Worm (Caenorhabditis elegans) whole organism, young adult: Measurements from ENCODE around the gene coa-7.

ENCODE experiments used
- F52B5.7 ChIP-seq: sonication (generic microtip); optimal IDR thresholded peaks from 2 replicates; lab custom pipeline; 2016; ENCODE audit warnings: mild to moderate bottlenecking, missing genetic modification characterization, missing compliant biosample characterization
- F57C9.4 ChIP-seq: sonication (generic microtip); optimal IDR thresholded peaks from 2 replicates; lab custom pipeline; 2017; ENCODE audit warnings: mild to moderate bottlenecking, missing genetic modification characterization, missing compliant biosample characterization
- K12H6.12 ChIP-seq: fragments of 200-800 bp; sonication (Bioruptor generic); optimal IDR thresholded peaks from 2 replicates; lab custom pipeline; 2018; ENCODE audit warnings: mild to moderate bottlenecking, missing genetic modification characterization, missing compliant biosample characterization
- Y95B8A.8 ChIP-seq: fragments of 200-800 bp; sonication (Bioruptor generic); IDR thresholded peaks from 2 replicates; pipeline ENCODE4 v1.3.6; 2022; ENCODE audit warnings: missing genetic modification reagents, missing genetic modification characterization, missing compliant biosample characterization
- ama-1 ChIP-seq, 3 experiments: fragments of 150-350 bp in 1 of 3; sonication (generic microtip) in 2 of 3; optimal IDR thresholded peaks; 2 replicates each; lab custom pipeline; 2014 to 2018; ENCODE audit warnings: missing biosample characterization in 2 of 3, missing genetic modification characterization in 2 of 3, missing genetic modification reagents in 2 of 3
- atf-7 ChIP-seq: sonication (generic microtip); optimal IDR thresholded peaks from 2 replicates; lab custom pipeline; 2017; ENCODE audit warnings: mild to moderate bottlenecking, missing genetic modification characterization, missing compliant biosample characterization
- attf-6 ChIP-seq: fragments of 200-800 bp; sonication (Bioruptor generic); IDR thresholded peaks from 2 replicates; pipeline ENCODE4 v1.3.6; 2022; ENCODE audit warnings: missing genetic modification reagents, missing genetic modification characterization, missing compliant biosample characterization
- cebp-1 ChIP-seq, 2 experiments: fragments of 200-800 bp in 1 of 2; sonication (Bioruptor generic) in 1 of 2; sonication (generic microtip) in 1 of 2; IDR thresholded peaks in 1 of 2; optimal IDR thresholded peaks in 1 of 2; 2 replicates each; pipeline versions ENCODE4 v1.3.6 to Lab custom; 2017 to 2022; ENCODE audit warnings: missing compliant biosample characterization in 2 of 2, missing genetic modification characterization in 2 of 2, mild to moderate bottlenecking in 1 of 2, missing genetic modification reagents in 1 of 2, moderate library complexity in 1 of 2
- ceh-91 ChIP-seq: fragments of 200-800 bp; sonication (Bioruptor generic); IDR thresholded peaks from 2 replicates; pipeline ENCODE4 v1.3.6; 2022; ENCODE audit warnings: missing genetic modification reagents, missing genetic modification characterization, missing compliant biosample characterization
- egl-18 ChIP-seq: fragments of 200-800 bp; sonication (Bioruptor generic); IDR thresholded peaks from 2 replicates; pipeline ENCODE4 v1.3.6; 2022; ENCODE audit warnings: missing genetic modification reagents, missing genetic modification characterization, missing compliant biosample characterization
- lin-35 ChIP-seq, 3 experiments: fragments of 150-350 bp in 2 of 3; sonication (generic microtip) in 1 of 3; optimal IDR thresholded peaks; 2 replicates each; lab custom pipeline; 2014 to 2018; ENCODE audit warnings: missing biosample characterization in 3 of 3, missing genetic modification characterization in 3 of 3, missing genetic modification reagents in 3 of 3
- lin-54 ChIP-seq: fragments of 200-800 bp; sonication (Bioruptor generic); optimal IDR thresholded peaks from 2 replicates; lab custom pipeline; 2018; ENCODE audit warnings: mild to moderate bottlenecking, missing genetic modification characterization, missing compliant biosample characterization
- mel-28 ChIP-seq: sonication (generic microtip); optimal IDR thresholded peaks from 2 replicates; lab custom pipeline; 2016; ENCODE audit warnings: borderline replicate concordance, mild to moderate bottlenecking, missing genetic modification characterization, missing compliant biosample characterization
- nfya-1 ChIP-seq: sonication (generic microtip); optimal IDR thresholded peaks from 2 replicates; lab custom pipeline; 2017; ENCODE audit warnings: antibody characterized with exemption, missing compliant biosample characterization, missing genetic modification characterization, borderline replicate concordance; ENCODE audit not compliant: insufficient read depth
- nfya-2 ChIP-seq: fragments of 200-800 bp; sonication (Bioruptor generic); IDR thresholded peaks from 2 replicates; pipeline ENCODE4 v1.3.6; 2022; ENCODE audit warnings: missing genetic modification reagents, missing genetic modification characterization, missing compliant biosample characterization
- nfyb-1 ChIP-seq: fragments of 200-800 bp; sonication (Bioruptor generic); IDR thresholded peaks from 2 replicates; pipeline ENCODE4 v1.3.6; 2022; ENCODE audit warnings: missing genetic modification reagents, missing genetic modification characterization, missing compliant biosample characterization
- nhr-80 ChIP-seq: sonication (generic microtip); optimal IDR thresholded peaks from 2 replicates; lab custom pipeline; 2016; ENCODE audit warnings: missing genetic modification characterization, missing compliant biosample characterization
- rcor-1 ChIP-seq: fragments of 200-800 bp; sonication (Bioruptor generic); IDR thresholded peaks from 2 replicates; pipeline ENCODE4 v1.3.6; 2022; ENCODE audit warnings: missing genetic modification reagents, missing genetic modification characterization, missing compliant biosample characterization
- rec-8 ChIP-seq, 2 experiments: sonication (generic microtip); optimal IDR thresholded peaks; 2 replicates each; lab custom pipeline; 2016; ENCODE audit warnings: mild to moderate bottlenecking in 2 of 2, missing genetic modification characterization in 2 of 2, missing genetic modification reagents in 2 of 2, missing genotype in 2 of 2, missing biosample characterization in 1 of 2, missing compliant biosample characterization in 1 of 2, moderate library complexity in 1 of 2
- sea-2 ChIP-seq: fragments of 200-800 bp; sonication (Bioruptor generic); IDR thresholded peaks from 2 replicates; pipeline ENCODE4 v1.3.6; 2022; ENCODE audit warnings: missing genetic modification characterization, missing compliant biosample characterization
- snpc-1.1 ChIP-seq: sonication (generic microtip); optimal IDR thresholded peaks from 2 replicates; lab custom pipeline; 2017; ENCODE audit warnings: missing genetic modification characterization, mild to moderate bottlenecking, missing compliant biosample characterization, antibody characterized with exemption, moderate library complexity, missing genotype, missing genetic modification reagents; ENCODE audit not compliant: insufficient read depth
- snpc-1.3 ChIP-seq: sonication (generic microtip); optimal IDR thresholded peaks from 2 replicates; lab custom pipeline; 2017; ENCODE audit warnings: missing genetic modification characterization, mild to moderate bottlenecking, missing compliant biosample characterization, antibody characterized with exemption, moderate library complexity, missing genotype, missing genetic modification reagents; ENCODE audit not compliant: insufficient read depth
- snpc-3.4 ChIP-seq: sonication (generic microtip); optimal IDR thresholded peaks from 2 replicates; lab custom pipeline; 2017; ENCODE audit warnings: missing genetic modification characterization, mild to moderate bottlenecking, missing compliant biosample characterization, antibody characterized with exemption, moderate library complexity, missing genotype, missing genetic modification reagents
- zfh-2 ChIP-seq: fragments of 200-800 bp; sonication (Bioruptor generic); conservative IDR thresholded peaks from 2 replicates; pipeline ENCODE4 v1.3.6; 2022; ENCODE audit warnings: missing genetic modification reagents, missing genetic modification characterization, missing compliant biosample characterization
- ztf-25 ChIP-seq: fragments of 200-800 bp; sonication (Bioruptor generic); IDR thresholded peaks from 2 replicates; pipeline ENCODE4 v1.3.6; 2022; ENCODE audit warnings: missing genetic modification reagents, missing genetic modification characterization, missing compliant biosample characterization
- ztf-26 ChIP-seq: sonication (generic microtip); optimal IDR thresholded peaks from 2 replicates; lab custom pipeline; 2017; ENCODE audit warnings: missing genetic modification characterization, missing compliant biosample characterization

coa-7 gene

DNA sequence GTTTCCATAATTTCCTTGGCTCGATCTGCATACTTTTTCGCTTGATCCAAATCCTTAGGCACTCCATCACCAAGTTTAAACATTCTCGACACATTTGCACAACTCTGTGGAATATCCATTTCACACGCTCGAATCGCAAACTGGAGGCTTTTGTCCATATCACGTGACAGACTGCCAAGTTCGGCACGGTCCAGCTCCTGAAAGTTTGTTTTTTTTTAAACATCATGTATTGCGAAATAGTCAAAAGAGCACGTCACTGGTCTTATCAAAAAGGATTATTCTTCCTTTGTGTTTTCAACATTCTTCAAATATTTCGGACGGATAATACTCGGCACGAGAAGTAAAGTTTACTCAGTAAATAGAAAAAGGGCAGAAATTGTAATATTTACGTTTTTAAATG, 1.7 kb downstream of the coa-7 start:
- TF ChIP-seq cebp-1 (GFP tag; IDR thresholded peaks at IDR 0.05; lab: Robert Waterston, UW) = peak; percentile 93
- TF ChIP-seq cebp-1 (tag; optimal IDR thresholded peaks at IDR 0.05; lab: Kevin White, UChicago) = peak; percentile 97
- no peak for TF ChIP-seq zfh-2
- no peak for TF ChIP-seq lin-54 (GFP tag; lab: Kevin White, UChicago)
- TF ChIP-seq F52B5.7 (tag; lab: Kevin White, UChicago) = no peak
- TF ChIP-seq Y95B8A.8 (GFP tag; lab: Robert Waterston, UW) = no peak
- TF ChIP-seq nfyb-1 (GFP tag; lab: Robert Waterston, UW) = peak; percentile 17; the same call in 1 of the 2 replicates
- TF ChIP-seq snpc-1.1 (tag; lab: Kevin White, UChicago) = no peak

DNA sequence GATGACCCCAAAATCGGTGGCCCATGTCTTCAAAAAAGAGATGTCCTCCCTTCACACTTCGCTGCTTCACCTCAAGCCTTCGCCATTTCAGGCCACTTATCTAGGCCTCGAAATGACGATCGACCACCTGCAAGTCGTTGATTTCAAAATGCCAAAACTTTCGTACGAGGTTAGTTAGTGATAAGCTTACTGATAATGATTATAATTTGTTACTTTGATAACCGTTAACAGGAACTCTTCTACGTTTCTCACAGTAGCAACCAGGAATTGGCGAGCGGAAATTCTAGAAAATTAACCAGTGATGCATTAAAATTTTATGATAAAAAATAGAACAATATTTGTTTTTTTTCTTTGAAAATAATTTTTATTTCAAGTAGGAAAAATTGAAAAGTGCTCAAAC, 4.1 kb downstream of the coa-7 start:
- peak; percentile 16 for TF ChIP-seq nhr-80
- TF ChIP-seq ztf-25 = no peak

DNA sequence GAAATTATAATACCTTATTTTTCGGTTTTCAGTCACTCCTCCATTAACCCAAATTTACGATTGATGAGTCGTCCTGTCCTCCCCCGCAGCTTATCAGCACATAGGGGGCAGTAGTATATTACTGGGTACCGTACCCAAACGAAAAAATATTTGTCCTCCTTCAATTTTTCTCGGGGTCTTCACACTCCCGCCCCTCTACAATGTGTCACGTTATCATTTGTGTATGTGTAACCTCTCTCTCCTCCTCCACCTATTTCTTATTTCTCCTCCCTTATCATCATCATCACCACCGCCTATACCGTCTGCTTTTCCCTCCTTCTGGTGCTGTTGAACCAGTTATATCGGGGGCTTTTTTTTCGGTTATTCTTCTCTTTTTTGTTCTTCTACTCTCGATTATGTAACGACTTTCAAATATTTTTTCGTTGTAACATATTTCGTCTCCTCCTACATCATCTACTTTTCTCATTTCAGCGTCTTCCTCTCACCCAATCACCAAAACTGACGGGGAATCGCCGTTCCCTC, 4.6 kb downstream of the coa-7 start, which contains the start of gene ghi-1:
ghi-1 (plus strand) TSS at position 472 of the 522 bp plus-strand sequence.
- TF ChIP-seq nhr-80 (peak; percentile 30), F57C9.4 (tag; lab: Kevin White, UChicago) (no peak)

DNA sequence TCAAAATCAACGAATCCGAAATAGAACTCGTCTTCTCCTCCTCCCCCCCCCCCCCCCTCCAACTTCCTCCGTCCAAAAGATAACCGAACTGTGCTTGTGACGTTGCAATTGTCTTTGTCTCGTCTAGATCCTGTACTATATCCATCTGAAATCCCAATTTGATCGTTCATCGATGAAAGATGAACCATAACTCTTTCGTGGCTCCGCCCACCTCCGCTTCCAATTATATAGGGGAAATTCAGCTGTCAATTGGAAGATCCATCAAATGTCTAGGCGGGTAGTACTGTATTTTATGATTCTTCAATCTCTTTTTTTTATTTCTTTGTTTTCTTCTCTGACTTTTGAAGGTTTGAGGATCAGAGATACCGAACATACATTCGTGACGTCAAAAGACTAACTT, 5.6 kb downstream of the coa-7 start:
- TF ChIP-seq rec-8 (tag; optimal IDR thresholded peaks at IDR 0.05; lab: Kevin White, UChicago) (no peak), atf-7 (no peak)
- TF ChIP-seq, all 124 proteins: peak for 0

DNA sequence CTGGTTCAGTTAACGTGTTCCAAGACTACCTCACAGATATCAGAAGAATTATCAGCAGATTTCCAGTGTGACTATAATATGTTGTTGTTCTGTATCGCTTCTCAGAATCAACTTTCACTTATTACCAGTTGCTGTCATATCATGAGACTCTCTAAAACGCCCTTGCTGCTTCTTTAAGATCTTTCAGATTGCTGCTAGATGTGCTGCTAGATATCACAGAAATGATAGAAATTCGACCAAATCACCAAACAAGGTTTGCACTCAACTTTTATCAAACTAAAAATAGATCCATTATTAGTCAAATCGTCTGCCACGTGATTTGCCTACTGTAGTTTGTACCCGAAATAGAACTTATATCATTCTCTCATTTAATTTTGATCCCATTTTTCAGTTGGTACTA, 6.4 kb downstream of the coa-7 start:
- TF ChIP-seq ama-1 (optimal IDR thresholded peaks at IDR 0.05; lab: Kevin White, UChicago) (no peak), ama-1 (GFP tag; optimal IDR thresholded peaks at IDR 0.05; lab: Kevin White, UChicago) (no peak), rcor-1 (GFP tag; lab: Robert Waterston, UW) (no peak), lin-35 (GFP tag; optimal IDR thresholded peaks at IDR 0.05; lab: Kevin White, UChicago) (no peak), egl-18 (GFP tag; lab: Robert Waterston, UW) (no peak), ceh-91 (no peak), sea-2 (GFP tag; lab: Robert Waterston, UW) (no peak), snpc-3.4 (tag; lab: Kevin White, UChicago) (no peak), snpc-1.3 (tag; lab: Kevin White, UChicago) (no peak), nfya-2 (no peak), K12H6.12 (tag; lab: Kevin White, UChicago) (no peak)
- TF ChIP-seq, all 124 proteins: peak for 0

DNA sequence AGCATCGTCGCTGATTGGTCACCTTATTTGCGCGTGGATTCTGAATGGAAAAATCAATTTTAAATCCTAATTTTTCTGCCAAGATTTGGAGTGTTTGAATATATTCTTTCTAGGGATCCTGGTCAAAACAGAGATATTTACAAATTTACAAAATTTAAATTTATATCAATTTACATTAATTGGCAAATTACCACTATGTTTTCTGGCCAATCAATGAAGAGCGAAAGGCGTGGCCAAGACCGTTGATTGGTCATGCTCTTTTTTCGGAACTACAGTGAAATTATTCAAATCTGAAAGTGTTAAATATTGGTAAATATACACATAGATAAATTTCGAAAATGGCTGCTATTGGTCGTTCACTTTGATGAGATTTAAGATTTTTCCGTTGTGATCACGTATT, 8.2 kb downstream of the coa-7 start:
- TF ChIP-seq nfya-1 (tag; lab: Kevin White, UChicago) (no peak), snpc-3.4 (tag; lab: Kevin White, UChicago) (no peak), mel-28 (tag; lab: Kevin White, UChicago) (no peak)

DNA sequence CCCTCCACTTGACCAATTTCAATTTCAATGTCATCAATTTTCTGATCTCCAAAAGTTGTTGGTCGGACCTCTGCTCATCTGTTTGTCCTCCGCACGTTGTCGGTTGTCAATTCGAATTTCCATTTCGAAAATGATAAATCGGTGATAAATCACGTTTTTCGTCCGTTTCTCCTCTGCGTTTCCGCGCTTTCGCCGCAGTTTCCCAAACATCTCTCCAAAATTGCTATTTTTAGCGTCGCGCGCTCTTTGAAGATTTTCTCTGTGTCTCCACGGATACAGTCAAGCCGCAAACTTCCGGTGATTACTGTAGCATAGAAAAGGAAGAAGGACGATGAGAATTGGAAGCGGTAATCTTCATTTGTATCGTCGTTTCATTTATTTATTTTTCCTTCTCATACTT, 8.9 kb downstream of the coa-7 start:
- TF ChIP-seq ztf-26 (peak; percentile 72), attf-6 (GFP tag; lab: Robert Waterston, UW) (no peak)
